Worm (Caenorhabditis elegans): ENCODE results near the gene T04F8.8.

Gene T04F8.8

ce11 chrX:11647165-11647564, at the start of gene T04F8.8:
Gene T04F8.8, plus strand, starts transcription at chrX:11647465.
- TF ChIP-seq sem-2 (GFP tag; optimal IDR thresholded peaks at IDR 0.05), result no peak
- TF ChIP-seq sptf-1 (tag; optimal IDR thresholded peaks at IDR 0.05), result no peak
- no peak for TF ChIP-seq hlh-1 (tag; optimal IDR thresholded peaks at IDR 0.05)
- no peak for TF ChIP-seq unc-39 (tag; optimal IDR thresholded peaks at IDR 0.05)
- TF ChIP-seq mep-1 (tag; optimal IDR thresholded peaks at IDR 0.05), result no peak
- TF ChIP-seq ceh-83 (GFP tag; optimal IDR thresholded peaks at IDR 0.05), result no peak
- no peak for TF ChIP-seq lsy-2 (tag; optimal IDR thresholded peaks at IDR 0.05)
- no peak for TF ChIP-seq elt-1 (tag; optimal IDR thresholded peaks at IDR 0.05; ENCODE audit: borderline replicate concordance, insufficient read depth)
- no peak for TF ChIP-seq lin-13 (tag; optimal IDR thresholded peaks at IDR 0.05)
- TF ChIP-seq blmp-1 (tag; optimal IDR thresholded peaks at IDR 0.05), result no peak
- no peak for TF ChIP-seq ztf-11 (tag; optimal IDR thresholded peaks at IDR 0.05)
- no peak for TF ChIP-seq ces-1 (GFP tag; optimal IDR thresholded peaks at IDR 0.05)
- no peak for TF ChIP-seq nhr-2 (tag; optimal IDR thresholded peaks at IDR 0.05)
- TF ChIP-seq pha-4 (tag; optimal IDR thresholded peaks at IDR 0.05), result no peak
- TF ChIP-seq unc-62 (GFP tag; optimal IDR thresholded peaks at IDR 0.05), result no peak
- TF ChIP-seq ceh-39 (tag; optimal IDR thresholded peaks at IDR 0.05), result no peak
- no peak for TF ChIP-seq mab-5 (tag; optimal IDR thresholded peaks at IDR 0.05)
- no peak for TF ChIP-seq unc-120 (tag; optimal IDR thresholded peaks at IDR 0.05; ENCODE audit: poor library complexity, severe bottlenecking)
- TF ChIP-seq ceh-43 (GFP tag; optimal IDR thresholded peaks at IDR 0.05), result no peak
- TF ChIP-seq lin-32 (GFP tag; optimal IDR thresholded peaks at IDR 0.05), result no peak

- peak; percentile 24 for TF ChIP-seq ces-1 (GFP tag; optimal IDR thresholded peaks at IDR 0.05)
- TF ChIP-seq lsy-2 (tag; optimal IDR thresholded peaks at IDR 0.05), result no peak
- TF ChIP-seq unc-62 (GFP tag; optimal IDR thresholded peaks at IDR 0.05), result no peak
- no peak for TF ChIP-seq zip-8 (tag; optimal IDR thresholded peaks at IDR 0.05)
- TF ChIP-seq lin-13 (tag; optimal IDR thresholded peaks at IDR 0.05), result no peak
- no peak for TF ChIP-seq blmp-1 (tag; optimal IDR thresholded peaks at IDR 0.05)
Measured at ce11 chrX:11598839-11599238, 48.4 kb upstream of the T04F8.8 start.

ce11 chrX:11600488-11601106, 46.7 kb upstream of the T04F8.8 start:
- peak; percentile 12 for TF ChIP-seq mep-1 (tag; optimal IDR thresholded peaks at IDR 0.05)
- no peak for TF ChIP-seq lsy-2 (tag; optimal IDR thresholded peaks at IDR 0.05)
- TF ChIP-seq bed-3 (GFP tag; optimal IDR thresholded peaks at IDR 0.05), result no peak
- peak; percentile 82 for TF ChIP-seq ham-2 (GFP tag; optimal IDR thresholded peaks at IDR 0.05)
- TF ChIP-seq pha-4 (tag; optimal IDR thresholded peaks at IDR 0.05), result peak; percentile 29
- peak; percentile 1 for TF ChIP-seq drap-1 (GFP tag; optimal IDR thresholded peaks at IDR 0.05)
- no peak for TF ChIP-seq ceh-39 (tag; optimal IDR thresholded peaks at IDR 0.05)
- no peak for TF ChIP-seq blmp-1 (tag; optimal IDR thresholded peaks at IDR 0.05)

ce11 chrX:11603234-11604108, 43.8 kb upstream of the T04F8.8 start:
- no peak for TF ChIP-seq mep-1 (tag; optimal IDR thresholded peaks at IDR 0.05)
- TF ChIP-seq ces-1 (GFP tag; optimal IDR thresholded peaks at IDR 0.05), result peak; percentile 61
- TF ChIP-seq sptf-1 (tag; optimal IDR thresholded peaks at IDR 0.05), result peak; percentile 23
- TF ChIP-seq elt-1 (tag; optimal IDR thresholded peaks at IDR 0.05; ENCODE audit: borderline replicate concordance, insufficient read depth), result no peak
- peak; percentile 54 for TF ChIP-seq ceh-83 (GFP tag; optimal IDR thresholded peaks at IDR 0.05)

ce11 chrX:11605214-11605765, 42.0 kb upstream of the T04F8.8 start, which contains the start of gene ftt-2:
Gene ftt-2, minus strand, starts transcription at chrX:11605419.
- TF ChIP-seq ztf-11 (tag; optimal IDR thresholded peaks at IDR 0.05), result no peak
- TF ChIP-seq nhr-28 (tag; optimal IDR thresholded peaks at IDR 0.05), result no peak
- TF ChIP-seq sptf-1 (tag; optimal IDR thresholded peaks at IDR 0.05), result no peak
- no peak for TF ChIP-seq lin-32 (GFP tag; optimal IDR thresholded peaks at IDR 0.05)
- no peak for TF ChIP-seq elt-3 (tag; optimal IDR thresholded peaks at IDR 0.05)
- no peak for TF ChIP-seq snpc-4 (tag; optimal IDR thresholded peaks at IDR 0.05)
- TF ChIP-seq pha-4 (tag; optimal IDR thresholded peaks at IDR 0.05), result no peak
- TF ChIP-seq cnd-1 (tag; optimal IDR thresholded peaks at IDR 0.05), result no peak
- TF ChIP-seq unc-120 (tag; optimal IDR thresholded peaks at IDR 0.05; ENCODE audit: poor library complexity, severe bottlenecking), result no peak
- TF ChIP-seq ceh-43 (GFP tag; optimal IDR thresholded peaks at IDR 0.05), result no peak
- TF ChIP-seq blmp-1 (tag; optimal IDR thresholded peaks at IDR 0.05), result no peak
- no peak for TF ChIP-seq ceh-83 (GFP tag; optimal IDR thresholded peaks at IDR 0.05)
- no peak for TF ChIP-seq ces-1 (GFP tag; optimal IDR thresholded peaks at IDR 0.05)
- TF ChIP-seq lsy-2 (tag; optimal IDR thresholded peaks at IDR 0.05), result no peak
- no peak for TF ChIP-seq elt-1 (tag; optimal IDR thresholded peaks at IDR 0.05; ENCODE audit: borderline replicate concordance, insufficient read depth)

All from whole organism, mixed stage, embryonic.